Worm (Caenorhabditis elegans): ENCODE measurements around the gene spp-20.

The spp-20 gene

ce11 chrV:6508703-6509102 lies 49.3 kb downstream of the spp-20 start, which contains the start of gene ubh-3:
Gene ubh-3 (minus strand): TSS chrV:6508803.
- TF ChIP-seq blmp-1 (tag; optimal IDR thresholded peaks at IDR 0.05; ENCODE audit: insufficient read depth) (no peak), ceh-16 (tag; optimal IDR thresholded peaks at IDR 0.05) (no peak), gmeb-1 (tag; optimal IDR thresholded peaks at IDR 0.05) (no peak), nhr-23 (tag; optimal IDR thresholded peaks at IDR 0.05) (no peak), lin-13 (GFP tag; optimal IDR thresholded peaks at IDR 0.05) (no peak), ama-1 (optimal IDR thresholded peaks at IDR 0.05) (no peak), R02D3.7 (tag; optimal IDR thresholded peaks at IDR 0.05) (no peak), unc-55 (GFP tag; optimal IDR thresholded peaks at IDR 0.05) (no peak), ztf-11 (tag; optimal IDR thresholded peaks at IDR 0.05) (no peak), nhr-25 (tag; optimal IDR thresholded peaks at IDR 0.05) (no peak), nhr-6 (tag; optimal IDR thresholded peaks at IDR 0.05) (no peak)
